Worm (Caenorhabditis elegans) whole organism, L1 larva: ENCODE measurements around the gene abts-2.

Source experiments
- jun-1 ChIP-seq: fragments of 150-350 bp; optimal IDR thresholded peaks from 2 replicates; lab custom pipeline; 2014; ENCODE audit warnings: missing biosample characterization, missing genetic modification reagents, missing genetic modification characterization
- ztf-4 ChIP-seq: fragments of 150-350 bp; optimal IDR thresholded peaks from 2 replicates; lab custom pipeline; 2014; ENCODE audit warnings: missing biosample characterization, missing genetic modification characterization

DNA sequence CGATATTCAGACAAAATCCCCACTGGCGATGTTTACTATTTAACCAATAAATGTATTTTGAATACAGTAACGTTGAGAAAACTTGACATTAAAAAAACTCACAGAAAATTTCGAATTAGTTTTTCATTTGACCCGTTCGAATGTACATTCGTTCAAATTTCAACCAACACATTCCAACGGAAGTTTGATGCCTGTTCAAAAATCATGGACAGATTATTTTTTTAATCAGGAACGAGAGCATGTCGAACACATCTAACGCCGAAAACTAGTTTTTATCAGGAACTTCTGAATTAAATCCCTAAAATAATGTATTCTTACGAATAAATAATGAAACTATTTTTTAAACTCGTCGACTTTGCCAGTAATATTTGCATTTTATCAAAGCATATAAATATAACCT lies 43.8 kb upstream of the abts-2 start:
- TF ChIP-seq jun-1 (tag; lab: Kevin White, UChicago) (no peak), ztf-4 (tag; lab: Kevin White, UChicago) (no peak)
